Fruit fly (Drosophila melanogaster): ENCODE data around the gene Vha100-4.

Gene Vha100-4

dm6 chr3R:18398460-18398901, 8.9 kb upstream of the Vha100-4 start:
- no peak for TF ChIP-seq pzg (GFP tag; optimal IDR thresholded peaks at IDR 0.05)
- peak; percentile 33; the same call in 1 of the 2 replicates for TF ChIP-seq vvl (GFP tag; IDR thresholded peaks at IDR 0.05)
- TF ChIP-seq her (GFP tag; optimal IDR thresholded peaks at IDR 0.05) = no peak
- TF ChIP-seq CG16863 (GFP tag; optimal IDR thresholded peaks at IDR 0.05) = no peak
- TF ChIP-seq CG13624 (GFP tag; optimal IDR thresholded peaks at IDR 0.05) = no peak
- TF ChIP-seq en (GFP tag; optimal IDR thresholded peaks at IDR 0.05) = no peak
- no peak for TF ChIP-seq CG2678 (tag; optimal IDR thresholded peaks at IDR 0.05)
- TF ChIP-seq CG6689 (GFP tag; IDR thresholded peaks at IDR 0.05) = no peak
- TF ChIP-seq crol (GFP tag; IDR thresholded peaks at IDR 0.05) = peak; percentile 47; the same call in 1 of the 2 replicates
- TF ChIP-seq CG43689 (GFP tag; IDR thresholded peaks at IDR 0.05) = no peak
- TF ChIP-seq grau (tag; optimal IDR thresholded peaks at IDR 0.05) = no peak
- TF ChIP-seq Meics (GFP tag; optimal IDR thresholded peaks at IDR 0.05) = no peak
- no peak for TF ChIP-seq BtbVII (GFP tag; optimal IDR thresholded peaks at IDR 0.05)
- TF ChIP-seq Adf1 (GFP tag; IDR thresholded peaks at IDR 0.05) = no peak
- TF ChIP-seq Hey (tag; optimal IDR thresholded peaks at IDR 0.05) = no peak
- TF ChIP-seq chm (GFP tag; IDR thresholded peaks at IDR 0.05) = no peak
- no peak for TF ChIP-seq Hsf (GFP tag; optimal IDR thresholded peaks at IDR 0.05)
- TF ChIP-seq CG18619 (GFP tag; optimal IDR thresholded peaks at IDR 0.05) = no peak
- TF ChIP-seq CG6813 (GFP tag; optimal IDR thresholded peaks at IDR 0.05) = no peak
- TF ChIP-seq BEAF-32 (GFP tag; optimal IDR thresholded peaks at IDR 0.05) = no peak
- peak; percentile 66 for TF ChIP-seq cg (GFP tag; optimal IDR thresholded peaks at IDR 0.05)
- TF ChIP-seq CG18764 (GFP tag; optimal IDR thresholded peaks at IDR 0.05) = no peak
- TF ChIP-seq unpg (GFP tag; optimal IDR thresholded peaks at IDR 0.05) = no peak
- no peak for TF ChIP-seq Ravus (GFP tag; IDR thresholded peaks at IDR 0.05)
- TF ChIP-seq Hr39 (optimal IDR thresholded peaks at IDR 0.05) = no peak
- TF ChIP-seq CG11504 (tag; optimal IDR thresholded peaks at IDR 0.05) = no peak
- TF ChIP-seq Dip2 (GFP tag; IDR thresholded peaks at IDR 0.05) = no peak
- TF ChIP-seq cwo (GFP tag; optimal IDR thresholded peaks at IDR 0.05) = peak; percentile 86
- TF ChIP-seq CG7271 (tag; optimal IDR thresholded peaks at IDR 0.05) = no peak
- no peak for TF ChIP-seq Hr51 (GFP tag; optimal IDR thresholded peaks at IDR 0.05)
- TF ChIP-seq dmrt11E (tag; optimal IDR thresholded peaks at IDR 0.05) = no peak
- TF ChIP-seq Nf-YB (GFP tag; optimal IDR thresholded peaks at IDR 0.05) = no peak
- TF ChIP-seq crp (GFP tag; optimal IDR thresholded peaks at IDR 0.05) = no peak
- no peak for TF ChIP-seq Abd-B (GFP tag; optimal IDR thresholded peaks at IDR 0.05)
- peak; percentile 9 for TF ChIP-seq CG12769 (tag; optimal IDR thresholded peaks at IDR 0.05)
- TF ChIP-seq ewg (GFP tag; optimal IDR thresholded peaks at IDR 0.05) = no peak
- no peak for TF ChIP-seq pita (GFP tag; optimal IDR thresholded peaks at IDR 0.05)
- TF ChIP-seq CG8388 (GFP tag; optimal IDR thresholded peaks at IDR 0.05) = no peak
- TF ChIP-seq CG15601 (tag; optimal IDR thresholded peaks at IDR 0.05) = no peak
- TF ChIP-seq sima (GFP tag; optimal IDR thresholded peaks at IDR 0.05) = no peak
- TF ChIP-seq CG4404 (GFP tag; IDR thresholded peaks at IDR 0.05) = no peak
- no peak for TF ChIP-seq wor (GFP tag; IDR thresholded peaks at IDR 0.05)
- no peak for TF ChIP-seq exex (tag; optimal IDR thresholded peaks at IDR 0.05)
- no peak for TF ChIP-seq CG7839 (tag; optimal IDR thresholded peaks at IDR 0.05)
- no peak for TF ChIP-seq Dad (GFP tag; optimal IDR thresholded peaks at IDR 0.05)
- TF ChIP-seq sug (tag; optimal IDR thresholded peaks at IDR 0.05) = peak; percentile 21
- no peak for TF ChIP-seq ro (GFP tag; IDR thresholded peaks at IDR 0.05)
- TF ChIP-seq CG30403 (GFP tag; optimal IDR thresholded peaks at IDR 0.05) = no peak
- TF ChIP-seq unc-4 (GFP tag; IDR thresholded peaks at IDR 0.05; ENCODE audit: partially characterized antibody) = 0 out of 2 replicates have a peak, but pooled peaks have one; percentile 12
- peak in 1 of 2 experiments; percentile 33 for TF ChIP-seq tll (GFP tag; optimal IDR thresholded peaks at IDR 0.05)

Data from whole organism, embryonic.